Worm (Caenorhabditis elegans) whole organism, midembryonic: ENCODE data around the gene Y73C8B.3.

Source experiments
- med-1 ChIP-seq: sonication (generic microtip); optimal IDR thresholded peaks from 2 replicates; lab custom pipeline; 2017; ENCODE audit warnings: missing genetic modification characterization, mild to moderate bottlenecking, missing compliant biosample characterization, antibody characterized with exemption, missing genetic modification reagents; ENCODE audit not compliant: insufficient read depth
- tab-1 ChIP-seq: fragments of 200-800 bp; sonication (Bioruptor generic); IDR thresholded peaks from 2 replicates; pipeline ENCODE4 v1.3.6; 2022; ENCODE audit warnings: missing genetic modification characterization, missing compliant biosample characterization

ce11 chrV:3158379-3158778, 34.7 kb downstream of the Y73C8B.3 start:
- TF ChIP-seq tab-1 (GFP tag; lab: Robert Waterston, UW) (no peak), med-1 (GFP tag; lab: Kevin White, UChicago) (no peak)
